Fruit fly (Drosophila melanogaster) whole organism, embryonic: ENCODE data around the gene Inx7.

Experiments
- CG17802 ChIP-seq: fragments of 200-800 bp; sonication (Bioruptor generic); optimal IDR thresholded peaks from 2 replicates; lab custom pipeline; 2018; ENCODE audit warnings: missing biosample characterization, mild to moderate bottlenecking, missing genetic modification characterization, moderate library complexity
- Trl ChIP-seq, 3 experiments: fragments of >200 bp in 2 of 3; fragments of 200-800 bp in 1 of 3; sonication (Bioruptor generic) in 1 of 3; optimal IDR thresholded peaks; 2 replicates in 1 of 3; 3 replicates in 2 of 3; lab custom pipeline; 2016 to 2017; ENCODE audit warnings: missing biosample characterization in 1 of 3, missing genetic modification characterization in 1 of 3

DNA sequence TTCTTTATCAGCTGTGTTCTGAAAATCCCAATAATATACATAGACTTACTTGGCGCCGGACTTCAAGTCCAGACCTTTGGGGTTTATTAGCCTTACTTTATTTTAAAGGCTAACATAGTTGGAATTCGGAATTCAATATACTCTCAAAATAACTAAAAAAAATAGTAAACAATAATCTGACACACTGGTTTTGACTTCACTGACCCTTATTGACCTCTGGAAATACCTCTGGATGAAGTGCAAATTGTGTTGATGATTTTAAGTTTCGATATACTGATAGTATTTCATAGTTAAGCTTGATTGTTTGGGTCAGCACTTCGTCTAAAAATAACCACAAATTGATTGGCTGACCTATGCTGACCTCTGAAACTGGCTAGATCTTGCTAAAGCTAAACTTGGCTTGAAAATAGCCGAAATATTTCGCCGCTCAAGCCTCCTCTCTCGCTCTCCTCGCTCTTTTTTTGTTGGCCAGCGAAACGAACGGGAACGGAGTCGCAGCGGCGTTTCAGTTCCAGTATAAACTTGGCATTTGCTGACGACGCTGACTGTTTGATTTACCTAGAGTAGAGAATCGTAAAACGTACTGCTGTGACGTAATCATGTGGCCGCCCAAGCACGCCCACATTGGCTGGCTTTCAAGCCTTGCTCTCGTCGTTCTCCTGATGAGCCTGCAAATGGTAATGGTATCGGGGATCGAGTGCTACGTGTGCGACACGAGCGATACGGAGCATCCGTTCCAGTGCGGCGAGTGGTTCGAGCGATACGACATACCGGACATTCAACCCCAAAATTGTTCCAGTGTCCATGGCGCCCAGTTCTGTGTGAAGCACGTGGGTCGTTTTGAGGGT is 7.2 kb downstream of the Inx7 start, which contains the start of gene bou:
- TF ChIP-seq CG17802 (tag; lab: Kevin White, UChicago), result no peak
- TF ChIP-seq Trl (optimal IDR thresholded peaks at IDR 0.05; lab: Kevin White, UChicago), result peak; percentile 60 to 70
- no peak for TF ChIP-seq Trl (GFP tag; optimal IDR thresholded peaks at IDR 0.05; lab: Kevin White, UChicago)
